Worm (Caenorhabditis elegans): Measurements from ENCODE around the gene mgl-1.

The mgl-1 gene

DNA sequence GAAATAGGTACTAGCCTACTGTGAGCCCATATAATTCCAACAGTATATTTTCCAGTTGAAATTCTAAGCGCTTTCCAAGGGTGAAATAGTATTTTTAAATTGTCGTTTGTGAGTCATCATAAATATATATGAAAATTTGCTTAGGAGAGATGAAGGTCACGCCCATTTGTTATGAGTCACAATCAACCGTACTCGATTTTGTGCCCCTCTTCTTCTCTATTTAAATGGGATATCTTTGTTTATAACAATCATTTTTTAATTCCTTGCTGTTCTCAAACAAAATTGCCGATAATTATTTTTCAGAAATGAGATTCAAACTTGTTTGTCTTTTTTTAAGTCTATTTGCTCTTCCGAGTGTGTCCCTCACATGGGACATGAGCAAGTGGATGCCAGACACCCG is 57.1 kb downstream of the mgl-1 start, which contains the start of gene folr-1:
TSS of gene folr-1 (plus strand) at position 301 of the 400 bp plus-strand sequence.
- TF ChIP-seq skn-1 (tag; optimal IDR thresholded peaks at IDR 0.05) (no peak), daf-12 (tag; optimal IDR thresholded peaks at IDR 0.05) (no peak), snpc-4 (tag; optimal IDR thresholded peaks at IDR 0.05) (no peak), jun-1 (tag; optimal IDR thresholded peaks at IDR 0.05) (no peak), nhr-25 (tag; optimal IDR thresholded peaks at IDR 0.05) (no peak), nhr-11 (tag; optimal IDR thresholded peaks at IDR 0.05) (no peak), ZK546.5 (tag; optimal IDR thresholded peaks at IDR 0.05) (no peak), fkh-2 (tag; optimal IDR thresholded peaks at IDR 0.05) (no peak), nhr-23 (tag; optimal IDR thresholded peaks at IDR 0.05) (no peak), pqm-1 (tag; optimal IDR thresholded peaks at IDR 0.05) (no peak), elt-3 (tag; optimal IDR thresholded peaks at IDR 0.05) (no peak), unc-39 (tag; optimal IDR thresholded peaks at IDR 0.05) (no peak), mdl-1 (tag; optimal IDR thresholded peaks at IDR 0.05) (no peak), aly-2 (tag; optimal IDR thresholded peaks at IDR 0.05) (no peak), ztf-4 (tag; optimal IDR thresholded peaks at IDR 0.05) (no peak), ceh-16 (tag; optimal IDR thresholded peaks at IDR 0.05) (no peak), nhr-76 (tag; optimal IDR thresholded peaks at IDR 0.05) (no peak), lin-15B (tag; optimal IDR thresholded peaks at IDR 0.05) (no peak)
